Fruit fly (Drosophila melanogaster) whole organism, embryonic: ENCODE data around the gene U2af50.

Experiments used
- Atf6 ChIP-seq: fragments of 200-800 bp; sonication (Bioruptor generic); IDR thresholded peaks from 2 replicates; pipeline ENCODE4 v1.3.6; 2022; ENCODE audit warnings: missing biosample characterization, missing genetic modification characterization
- BtbVII ChIP-seq: fragments of 200-800 bp; sonication (Bioruptor generic); optimal IDR thresholded peaks from 3 replicates; lab custom pipeline; 2017; ENCODE audit warnings: missing biosample characterization, mild to moderate bottlenecking, missing genetic modification characterization
- CG10543 ChIP-seq: fragments of 200-800 bp; sonication (Bioruptor generic); optimal IDR thresholded peaks from 3 replicates; lab custom pipeline; 2017; ENCODE audit warnings: missing biosample characterization, mild to moderate bottlenecking, missing genetic modification characterization, moderate library complexity
- CG12104 ChIP-seq: fragments of 200-800 bp; sonication (Bioruptor generic); optimal IDR thresholded peaks from 3 replicates; lab custom pipeline; 2016; ENCODE audit warnings: missing biosample characterization, missing genetic modification characterization
- CG14860 ChIP-seq: fragments of 200-800 bp; sonication (Bioruptor generic); IDR thresholded peaks from 3 replicates; pipeline ENCODE4 v1.3.6; 2022; ENCODE audit warnings: missing biosample characterization, missing genetic modification characterization; ENCODE audit not compliant: partially characterized antibody
- CG1602 ChIP-seq: fragments of 200-800 bp; sonication (Bioruptor generic); optimal IDR thresholded peaks from 3 replicates; lab custom pipeline; 2016; ENCODE audit warnings: missing biosample characterization, missing genetic modification characterization
- CG16813 ChIP-seq: fragments of 200-800 bp; sonication (Bioruptor generic); IDR thresholded peaks from 3 replicates; pipeline ENCODE4 v1.3.6; 2022; ENCODE audit warnings: missing biosample characterization, missing genetic modification characterization; ENCODE audit not compliant: partially characterized antibody
- CG17361 ChIP-seq: fragments of 200-800 bp; sonication (Bioruptor generic); IDR thresholded peaks from 3 replicates; pipeline ENCODE4 v1.3.6; 2022; ENCODE audit warnings: missing biosample characterization, missing genetic modification characterization
- CG18619 ChIP-seq: fragments of 200-800 bp; sonication (Bioruptor generic); optimal IDR thresholded peaks from 3 replicates; lab custom pipeline; 2017; ENCODE audit warnings: missing biosample characterization, mild to moderate bottlenecking, missing genetic modification characterization
- CG2116 ChIP-seq: fragments of 200-800 bp; sonication (Bioruptor generic); optimal IDR thresholded peaks from 3 replicates; lab custom pipeline; 2018; ENCODE audit warnings: missing biosample characterization, mild to moderate bottlenecking, missing genetic modification characterization
- CG2120 ChIP-seq: fragments of 200-800 bp; sonication (Bioruptor generic); optimal IDR thresholded peaks from 3 replicates; lab custom pipeline; 2016; ENCODE audit warnings: missing biosample characterization, missing genetic modification characterization
- CG2129 ChIP-seq: fragments of 200-800 bp; sonication (Bioruptor generic); IDR thresholded peaks from 2 replicates; pipeline ENCODE4 v1.3.6; 2022; ENCODE audit warnings: missing biosample characterization, missing genetic modification characterization; ENCODE audit not compliant: partially characterized antibody
- CG42726 ChIP-seq: fragments of 200-800 bp; sonication (Bioruptor generic); IDR thresholded peaks from 2 replicates; pipeline ENCODE4 v1.3.6; 2022; ENCODE audit warnings: missing biosample characterization, missing genetic modification characterization; ENCODE audit not compliant: partially characterized antibody
- CG4404 ChIP-seq: fragments of 200-800 bp; sonication (Bioruptor generic); IDR thresholded peaks from 2 replicates; pipeline ENCODE4 v1.3.6; 2022; ENCODE audit warnings: missing biosample characterization, missing genetic modification characterization
- CG6654 ChIP-seq: fragments of 200-800 bp; sonication (Bioruptor generic); optimal IDR thresholded peaks from 2 replicates; lab custom pipeline; 2017; ENCODE audit warnings: missing biosample characterization, mild to moderate bottlenecking, missing genetic modification characterization
- CG6765 ChIP-seq: fragments of 200-800 bp; sonication (Bioruptor generic); optimal IDR thresholded peaks from 3 replicates; lab custom pipeline; 2017; ENCODE audit warnings: missing biosample characterization, mild to moderate bottlenecking, missing genetic modification characterization
- CG8478 ChIP-seq: fragments of >200 bp; optimal IDR thresholded peaks from 2 replicates; lab custom pipeline; 2018
- Dfd ChIP-seq, 2 experiments: fragments of >200 bp; optimal IDR thresholded peaks; 2 replicates each; lab custom pipeline; 2017; ENCODE audit warnings: missing biosample characterization in 2 of 2, missing genetic modification characterization in 2 of 2
- Dip3 ChIP-seq: fragments of 200-800 bp; sonication (Bioruptor generic); optimal IDR thresholded peaks from 3 replicates; lab custom pipeline; 2016; ENCODE audit warnings: missing biosample characterization, missing genetic modification characterization
- Dll ChIP-seq: fragments of 200-800 bp; sonication (Bioruptor generic); IDR thresholded peaks from 4 replicates; pipeline ENCODE4 v1.3.6; 2022; ENCODE audit warnings: missing biosample characterization, missing genetic modification characterization; ENCODE audit not compliant: partially characterized antibody
- Drgx ChIP-seq: fragments of 200-800 bp; sonication (Bioruptor generic); IDR thresholded peaks from 2 replicates; pipeline ENCODE4 v1.3.6; 2022; ENCODE audit warnings: missing biosample characterization, missing genetic modification characterization
- H15 ChIP-seq: fragments of 200-800 bp; sonication (Bioruptor generic); IDR thresholded peaks from 3 replicates; pipeline ENCODE4 v1.3.6; 2022; ENCODE audit warnings: missing biosample characterization, missing genetic modification characterization
- H2.0 ChIP-seq: fragments of 200-800 bp; sonication (Bioruptor generic); IDR thresholded peaks from 2 replicates; pipeline ENCODE4 v1.3.6; 2022; ENCODE audit warnings: missing biosample characterization, missing genetic modification characterization
- HHEX ChIP-seq: fragments of 200-800 bp; sonication (Bioruptor generic); optimal IDR thresholded peaks from 3 replicates; lab custom pipeline; 2017; ENCODE audit warnings: missing biosample characterization, mild to moderate bottlenecking, missing genetic modification characterization, missing genetic modification reagents
- HLH4C ChIP-seq: fragments of 200-800 bp; sonication (Bioruptor generic); IDR thresholded peaks from 3 replicates; pipeline ENCODE4 v1.3.6; 2022; ENCODE audit warnings: missing biosample characterization, missing genetic modification characterization; ENCODE audit not compliant: partially characterized antibody
- MESR4 ChIP-seq: fragments of 200-800 bp; sonication (Bioruptor generic); optimal IDR thresholded peaks from 2 replicates; lab custom pipeline; 2018; ENCODE audit warnings: missing biosample characterization, mild to moderate bottlenecking, missing genetic modification characterization, moderate library complexity
- Sry-β ChIP-seq: fragments of 200-800 bp; sonication (Bioruptor generic); optimal IDR thresholded peaks from 2 replicates; lab custom pipeline; 2018; ENCODE audit warnings: missing biosample characterization, mild to moderate bottlenecking, missing genetic modification characterization, moderate library complexity
- Xrp1 ChIP-seq: fragments of 200-800 bp; sonication (Bioruptor generic); IDR thresholded peaks from 2 replicates; pipeline ENCODE4 v1.3.6; 2022; ENCODE audit warnings: missing biosample characterization, missing genetic modification characterization
- ac ChIP-seq: fragments of 200-800 bp; sonication (Bioruptor generic); optimal IDR thresholded peaks from 3 replicates; lab custom pipeline; 2017; ENCODE audit warnings: missing biosample characterization, mild to moderate bottlenecking, missing genetic modification characterization
- al ChIP-seq: fragments of 200-800 bp; sonication (Bioruptor generic); IDR thresholded peaks from 2 replicates; pipeline ENCODE4 v1.3.6; 2022; ENCODE audit warnings: missing biosample characterization, missing genetic modification characterization
- ase ChIP-seq: fragments of 200-800 bp; sonication (Bioruptor generic); IDR thresholded peaks from 3 replicates; pipeline ENCODE4 v1.3.6; 2022; ENCODE audit warnings: missing biosample characterization, missing genetic modification characterization
- bab2 ChIP-seq: fragments of 200-800 bp; sonication (Bioruptor generic); optimal IDR thresholded peaks from 2 replicates; lab custom pipeline; 2016; ENCODE audit warnings: missing biosample characterization, missing genetic modification characterization
- br ChIP-seq: fragments of >200 bp; optimal IDR thresholded peaks from 2 replicates; lab custom pipeline; 2017
- btn ChIP-seq: fragments of 200-800 bp; sonication (Bioruptor generic); optimal IDR thresholded peaks from 2 replicates; lab custom pipeline; 2016; ENCODE audit warnings: missing biosample characterization, missing genetic modification characterization
- cg ChIP-seq: fragments of 200-800 bp; sonication (Bioruptor generic); optimal IDR thresholded peaks from 3 replicates; lab custom pipeline; 2019; ENCODE audit warnings: missing biosample characterization, mild to moderate bottlenecking, missing genetic modification characterization, moderate library complexity
- corto ChIP-seq: fragments of 200-800 bp; sonication (Bioruptor generic); optimal IDR thresholded peaks from 2 replicates; lab custom pipeline; 2016; ENCODE audit warnings: missing biosample characterization, mild to moderate bottlenecking, missing genetic modification characterization, moderate library complexity
- eyg ChIP-seq: fragments of 200-800 bp; sonication (Bioruptor generic); optimal IDR thresholded peaks from 3 replicates; lab custom pipeline; 2016; ENCODE audit warnings: missing biosample characterization, missing genetic modification characterization
- gcm2 ChIP-seq: fragments of 200-800 bp; sonication (Bioruptor generic); optimal IDR thresholded peaks from 2 replicates; lab custom pipeline; 2016; ENCODE audit warnings: missing biosample characterization, missing genetic modification characterization
- hkb ChIP-seq, 2 experiments: fragments of 200-800 bp in 1 of 2; fragments of >200 bp in 1 of 2; sonication (Bioruptor generic) in 1 of 2; IDR thresholded peaks in 1 of 2; optimal IDR thresholded peaks in 1 of 2; 2 replicates each; pipeline versions ENCODE4 v1.3.6 to Lab custom; 2017 to 2022; ENCODE audit warnings: missing biosample characterization in 1 of 2, missing genetic modification characterization in 1 of 2
- mam ChIP-seq: fragments of 200-800 bp; sonication (Bioruptor generic); optimal IDR thresholded peaks from 3 replicates; lab custom pipeline; 2016; ENCODE audit warnings: missing biosample characterization, missing genetic modification characterization
- odd ChIP-seq: fragments of 200-800 bp; sonication (Bioruptor generic); optimal IDR thresholded peaks from 2 replicates; lab custom pipeline; 2017; ENCODE audit warnings: missing biosample characterization, mild to moderate bottlenecking, missing genetic modification characterization
- onecut ChIP-seq: fragments of 200-800 bp; sonication (Bioruptor generic); IDR thresholded peaks from 2 replicates; pipeline ENCODE4 v1.3.6; 2022; ENCODE audit warnings: missing biosample characterization, missing genetic modification characterization
- pan ChIP-seq, 4 experiments: fragments of >200 bp in 3 of 4; fragments of 200-800 bp in 1 of 4; sonication (Bioruptor generic) in 1 of 4; optimal IDR thresholded peaks in 3 of 4; IDR thresholded peaks in 1 of 4; 2 replicates each; pipeline versions ENCODE4 v1.3.6 to Lab custom; 2017 to 2022; ENCODE audit warnings: missing biosample characterization in 2 of 4, missing genetic modification characterization in 2 of 4, mixed read lengths in 1 of 4
- pb ChIP-seq: fragments of 200-800 bp; sonication (Bioruptor generic); optimal IDR thresholded peaks from 3 replicates; lab custom pipeline; 2016; ENCODE audit warnings: missing biosample characterization, missing genetic modification characterization
- pros ChIP-seq: fragments of 200-800 bp; sonication (Bioruptor generic); optimal IDR thresholded peaks from 3 replicates; lab custom pipeline; 2019; ENCODE audit warnings: missing biosample characterization, mild to moderate bottlenecking, missing genetic modification characterization, moderate library complexity
- rib ChIP-seq: fragments of 200-800 bp; sonication (Bioruptor generic); IDR thresholded peaks from 2 replicates; pipeline ENCODE4 v1.3.6; 2022; ENCODE audit warnings: missing biosample characterization, missing genetic modification characterization
- salm ChIP-seq: fragments of 200-800 bp; sonication (Bioruptor generic); optimal IDR thresholded peaks from 2 replicates; lab custom pipeline; 2018; ENCODE audit warnings: missing biosample characterization, mild to moderate bottlenecking, missing genetic modification characterization
- trh ChIP-seq: fragments of 200-800 bp; sonication (Bioruptor generic); optimal IDR thresholded peaks from 2 replicates; lab custom pipeline; 2016; ENCODE audit warnings: missing biosample characterization, missing genetic modification characterization
- vnd ChIP-seq: fragments of 200-800 bp; sonication (Bioruptor generic); IDR thresholded peaks from 3 replicates; pipeline ENCODE4 v1.3.6; 2022; ENCODE audit warnings: missing biosample characterization, missing genetic modification characterization; ENCODE audit not compliant: partially characterized antibody

Gene U2af50

DNA sequence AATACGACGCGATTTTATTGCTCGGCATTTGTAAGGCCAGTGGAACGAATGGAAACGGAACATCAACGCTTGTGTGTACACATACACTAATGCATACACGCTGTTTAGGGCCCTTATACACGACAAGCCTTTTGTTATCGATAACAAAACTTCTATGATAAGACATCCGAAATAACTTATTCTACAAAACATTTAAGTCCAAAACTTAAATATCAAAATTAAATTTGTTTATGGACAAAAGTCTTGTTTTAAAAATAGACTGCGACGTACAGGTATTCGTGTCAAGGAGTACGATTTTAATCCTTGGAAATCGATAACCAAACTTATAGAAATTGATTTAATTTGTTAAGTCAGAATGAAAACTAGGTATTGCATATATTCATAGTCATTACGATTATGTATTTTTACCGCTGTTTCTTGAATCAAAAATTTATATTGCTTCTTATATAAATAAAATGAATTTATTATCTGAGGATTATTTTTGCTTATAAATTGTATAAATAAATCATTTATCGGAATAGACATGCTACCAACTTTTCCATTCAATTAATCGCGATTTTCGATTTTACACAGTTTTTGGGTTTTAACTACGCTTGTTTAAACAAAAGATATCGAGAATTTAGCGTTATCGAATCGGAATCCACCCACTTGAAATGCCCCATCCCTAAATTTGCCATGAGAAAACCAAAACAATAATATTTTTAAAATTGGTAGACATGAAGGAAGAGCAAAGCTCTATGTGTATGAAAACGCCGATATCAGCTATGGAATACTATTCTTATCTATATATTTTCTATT is 45.6 kb downstream of the U2af50 start, which contains the start of the genes CG9915 and SWIP (continued):
- TF ChIP-seq CG42726 (GFP tag; lab: Robert Waterston, UW) (0 out of 2 replicates have a peak, but pooled peaks have one; percentile 33), vnd (GFP tag; lab: Robert Waterston, UW) (peak; percentile 70), odd (GFP tag; lab: Kevin White, UChicago) (no peak), rib (GFP tag; lab: Robert Waterston, UW) (no peak), ase (GFP tag; lab: Robert Waterston, UW) (no peak), CG18619 (peak; percentile 12), HLH4C (peak; percentile 83), CG17361 (GFP tag; lab: Robert Waterston, UW) (peak; percentile 46; the same call in 1 of the 3 replicates), ac (GFP tag; lab: Kevin White, UChicago) (no peak), gcm2 (GFP tag; lab: Kevin White, UChicago) (no peak), onecut (GFP tag; lab: Robert Waterston, UW) (no peak), br (no peak), Drgx (GFP tag; lab: Robert Waterston, UW) (no peak), btn (GFP tag; lab: Kevin White, UChicago) (no peak), CG8478 (lab: Kevin White, UChicago) (no peak), CG6654 (GFP tag; lab: Kevin White, UChicago) (no peak), CG12104 (GFP tag; lab: Kevin White, UChicago) (no peak), HHEX (no peak), CG6765 (no peak), pan (optimal IDR thresholded peaks at IDR 0.05; lab: Kevin White, UChicago) (no peak), pan (GFP tag; optimal IDR thresholded peaks at IDR 0.05 in 1 of 2, IDR thresholded peaks at IDR 0.05 in 1 of 2) (no peak), CG16813 (GFP tag; lab: Robert Waterston, UW) (peak; percentile 70), cg (GFP tag; lab: Kevin White, UChicago) (peak; percentile 66), bab2 (GFP tag; lab: Kevin White, UChicago) (no peak), pros (GFP tag; lab: Kevin White, UChicago) (no peak), CG2116 (peak; percentile 76), Xrp1 (GFP tag; lab: Robert Waterston, UW) (peak; percentile 26; the same call in 1 of the 2 replicates), Atf6 (GFP tag; lab: Robert Waterston, UW) (no peak), Dip3 (GFP tag; lab: Kevin White, UChicago) (no peak), CG1602 (no peak), MESR4 (GFP tag; lab: Kevin White, UChicago) (no peak), CG2120 (peak; percentile 24), CG2129 (no peak), al (no peak), pb (GFP tag; lab: Kevin White, UChicago) (no peak), trh (no peak), Dfd (GFP tag; optimal IDR thresholded peaks at IDR 0.05; lab: Kevin White, UChicago) (no peak), mam (GFP tag; lab: Kevin White, UChicago) (no peak), H2.0 (no peak), Sry-β (GFP tag; lab: Kevin White, UChicago) (no peak), CG4404 (GFP tag; lab: Robert Waterston, UW) (no peak), CG10543 (GFP tag; lab: Kevin White, UChicago) (no peak), H15 (GFP tag; lab: Robert Waterston, UW) (no peak), Dll (GFP tag; lab: Robert Waterston, UW) (peak; percentile 56), BtbVII (GFP tag; lab: Kevin White, UChicago) (no peak), salm (tag; lab: Kevin White, UChicago) (no peak), corto (GFP tag; lab: Kevin White, UChicago) (no peak), hkb (optimal IDR thresholded peaks at IDR 0.05; lab: Kevin White, UChicago) (no peak), hkb (GFP tag; IDR thresholded peaks at IDR 0.05; lab: Robert Waterston, UW) (no peak), eyg (no peak), CG14860 (GFP tag; lab: Robert Waterston, UW) (peak; percentile 67; the same call in 2 of the 3 replicates)
